Fruit fly (Drosophila melanogaster) whole organism, embryonic: ENCODE data around the gene CG3078.

Source experiments
- ATbp ChIP-seq: fragments of 200-800 bp; sonication (Bioruptor generic); optimal IDR thresholded peaks from 2 replicates; lab custom pipeline; 2017; ENCODE audit warnings: missing biosample characterization, mild to moderate bottlenecking, missing genetic modification characterization, missing genetic modification reagents
- Adf1 ChIP-seq: fragments of 200-800 bp; sonication (Bioruptor generic); IDR thresholded peaks from 2 replicates; pipeline ENCODE4 v1.3.6; 2022; ENCODE audit warnings: missing biosample characterization, missing genetic modification characterization
- CG13424 ChIP-seq: fragments of 200-800 bp; sonication (Bioruptor generic); optimal IDR thresholded peaks from 2 replicates; lab custom pipeline; 2019; ENCODE audit warnings: missing biosample characterization, mild to moderate bottlenecking, missing genetic modification characterization, moderate library complexity
- CG15073 ChIP-seq: fragments of 200-800 bp; sonication (Bioruptor generic); optimal IDR thresholded peaks from 2 replicates; lab custom pipeline; 2016; ENCODE audit warnings: missing biosample characterization, missing genetic modification characterization
- CG17829 ChIP-seq: fragments of 200-800 bp; optimal IDR thresholded peaks from 2 replicates; lab custom pipeline; 2019; ENCODE audit warnings: missing biosample characterization, mild to moderate bottlenecking, missing genetic modification characterization, moderate library complexity
- CG18599 ChIP-seq: fragments of 200-800 bp; sonication (Bioruptor generic); optimal IDR thresholded peaks from 3 replicates; lab custom pipeline; 2017; ENCODE audit warnings: missing biosample characterization, missing genetic modification characterization, mild to moderate bottlenecking, moderate library complexity, missing genetic modification reagents
- CG2120 ChIP-seq: fragments of 200-800 bp; sonication (Bioruptor generic); optimal IDR thresholded peaks from 3 replicates; lab custom pipeline; 2016; ENCODE audit warnings: missing biosample characterization, missing genetic modification characterization
- CG2712 ChIP-seq: fragments of 200-800 bp; optimal IDR thresholded peaks from 3 replicates; lab custom pipeline; 2019; ENCODE audit warnings: missing biosample characterization, mild to moderate bottlenecking, missing genetic modification characterization, moderate library complexity
- CG32532 ChIP-seq: fragments of 200-800 bp; sonication (Bioruptor generic); IDR thresholded peaks from 2 replicates; pipeline ENCODE4 v1.3.6; 2022; ENCODE audit warnings: missing biosample characterization, missing genetic modification characterization
- CG34224 ChIP-seq: fragments of 200-800 bp; sonication (Bioruptor generic); IDR thresholded peaks from 3 replicates; pipeline ENCODE4 v1.3.6; 2022; ENCODE audit warnings: missing biosample characterization, missing genetic modification characterization; ENCODE audit not compliant: partially characterized antibody
- CG4424 ChIP-seq: fragments of 200-800 bp; sonication (Bioruptor generic); optimal IDR thresholded peaks from 3 replicates; lab custom pipeline; 2016; ENCODE audit warnings: missing biosample characterization, missing genetic modification characterization
- CG4617 ChIP-seq: fragments of 200-800 bp; sonication (Bioruptor generic); optimal IDR thresholded peaks from 3 replicates; lab custom pipeline; 2016; ENCODE audit warnings: missing biosample characterization, missing genetic modification characterization, borderline replicate concordance
- CG4707 ChIP-seq: fragments of 200-800 bp; sonication (Bioruptor generic); optimal IDR thresholded peaks from 2 replicates; lab custom pipeline; 2018; ENCODE audit warnings: missing biosample characterization, mild to moderate bottlenecking, missing genetic modification characterization, moderate library complexity
- CG4730 ChIP-seq: fragments of 200-800 bp; sonication (Bioruptor generic); IDR thresholded peaks from 2 replicates; pipeline ENCODE4 v1.3.6; 2022; ENCODE audit warnings: missing biosample characterization, missing genetic modification characterization
- CG7271 ChIP-seq: fragments of 200-800 bp; sonication (Bioruptor generic); optimal IDR thresholded peaks from 2 replicates; lab custom pipeline; 2018; ENCODE audit warnings: missing biosample characterization, mild to moderate bottlenecking, missing genetic modification characterization, moderate library complexity
- CG7372 ChIP-seq: fragments of 200-800 bp; sonication (Bioruptor generic); IDR thresholded peaks from 2 replicates; pipeline ENCODE4 v1.3.6; 2022; ENCODE audit warnings: missing biosample characterization, missing genetic modification characterization
- CG9215 ChIP-seq: fragments of 200-800 bp; sonication (Bioruptor generic); IDR thresholded peaks from 2 replicates; pipeline ENCODE4 v1.3.6; 2022; ENCODE audit warnings: missing biosample characterization, missing genetic modification characterization
- CG9817 ChIP-seq: fragments of 200-800 bp; sonication (Bioruptor generic); optimal IDR thresholded peaks from 2 replicates; lab custom pipeline; 2018; ENCODE audit warnings: missing biosample characterization, mild to moderate bottlenecking, missing genetic modification characterization, moderate library complexity
- CkIIα-i1 ChIP-seq: fragments of 200-800 bp; sonication (Bioruptor generic); IDR thresholded peaks from 2 replicates; pipeline ENCODE4 v1.3.6; 2022; ENCODE audit warnings: missing biosample characterization, missing genetic modification characterization
- Dad ChIP-seq: fragments of 200-800 bp; sonication (Bioruptor generic); optimal IDR thresholded peaks from 3 replicates; lab custom pipeline; 2016; ENCODE audit warnings: missing biosample characterization, missing genetic modification characterization
- Dbx ChIP-seq: fragments of 200-800 bp; sonication (Bioruptor generic); IDR thresholded peaks from 3 replicates; pipeline ENCODE4 v1.3.6; 2022; ENCODE audit warnings: missing biosample characterization, missing genetic modification characterization
- Deaf1 ChIP-seq: fragments of 200-800 bp; optimal IDR thresholded peaks from 3 replicates; lab custom pipeline; 2019; ENCODE audit warnings: missing biosample characterization, mild to moderate bottlenecking, missing genetic modification characterization, moderate library complexity
- HLH3B ChIP-seq: fragments of 200-800 bp; sonication (Bioruptor generic); IDR thresholded peaks from 2 replicates; pipeline ENCODE4 v1.3.6; 2022; ENCODE audit warnings: missing biosample characterization, missing genetic modification characterization
- Med ChIP-seq: fragments of 200-800 bp; sonication (Bioruptor generic); peaks from one replicate; lab custom pipeline; 2016; ENCODE audit warnings: missing biosample characterization, missing genetic modification characterization, mild to moderate bottlenecking, inconsistent platforms, moderate library complexity
- Meics ChIP-seq: fragments of 200-800 bp; sonication (Bioruptor generic); optimal IDR thresholded peaks from 2 replicates; lab custom pipeline; 2017; ENCODE audit warnings: missing biosample characterization, mild to moderate bottlenecking, missing genetic modification characterization
- Nf-YC ChIP-seq: fragments of 200-800 bp; optimal IDR thresholded peaks from 3 replicates; lab custom pipeline; 2019; ENCODE audit warnings: missing biosample characterization, mild to moderate bottlenecking, missing genetic modification characterization, moderate library complexity
- Sry-δ ChIP-seq: fragments of 200-800 bp; sonication (Bioruptor generic); optimal IDR thresholded peaks from 2 replicates; lab custom pipeline; 2016; ENCODE audit warnings: missing biosample characterization, missing genetic modification characterization
- Xbp1 ChIP-seq: fragments of 200-800 bp; sonication (Bioruptor generic); optimal IDR thresholded peaks from 3 replicates; lab custom pipeline; 2016; ENCODE audit warnings: missing biosample characterization, mild to moderate bottlenecking, missing genetic modification characterization
- bigmax ChIP-seq: fragments of 200-800 bp; sonication (Bioruptor generic); optimal IDR thresholded peaks from 2 replicates; lab custom pipeline; 2018; ENCODE audit warnings: missing biosample characterization, mild to moderate bottlenecking, missing genetic modification characterization
- bsh ChIP-seq, 2 experiments: fragments of 200-800 bp; sonication (Bioruptor generic); optimal IDR thresholded peaks; 2 replicates each; lab custom pipeline; 2017 to 2018; ENCODE audit warnings: mild to moderate bottlenecking in 2 of 2, missing biosample characterization in 2 of 2, missing genetic modification characterization in 2 of 2, moderate library complexity in 1 of 2
- chif ChIP-seq, 2 experiments: fragments of 200-800 bp; sonication (Bioruptor generic); optimal IDR thresholded peaks; 3 replicates each; lab custom pipeline; 2016; ENCODE audit warnings: missing biosample characterization in 2 of 2, missing genetic modification characterization in 2 of 2
- chm ChIP-seq: fragments of 200-800 bp; sonication (Bioruptor generic); IDR thresholded peaks from 2 replicates; pipeline ENCODE4 v1.3.6; 2022; ENCODE audit warnings: missing biosample characterization, missing genetic modification characterization
- crol ChIP-seq: fragments of 200-800 bp; sonication (Bioruptor generic); IDR thresholded peaks from 2 replicates; pipeline ENCODE4 v1.3.6; 2022; ENCODE audit warnings: missing biosample characterization, missing genetic modification characterization
- emc ChIP-seq: fragments of 200-800 bp; sonication (Bioruptor generic); optimal IDR thresholded peaks from 2 replicates; lab custom pipeline; 2016; ENCODE audit warnings: missing biosample characterization, missing genetic modification characterization
- exex ChIP-seq: fragments of 200-800 bp; sonication (Bioruptor generic); optimal IDR thresholded peaks from 4 replicates; lab custom pipeline; 2018; ENCODE audit warnings: missing biosample characterization, mild to moderate bottlenecking, missing genetic modification characterization, moderate library complexity
- fd3F ChIP-seq: fragments of 200-800 bp; sonication (Bioruptor generic); optimal IDR thresholded peaks from 2 replicates; lab custom pipeline; 2018; ENCODE audit warnings: missing biosample characterization, mild to moderate bottlenecking, missing genetic modification characterization, moderate library complexity
- hkb ChIP-seq, 2 experiments: fragments of 200-800 bp in 1 of 2; fragments of >200 bp in 1 of 2; sonication (Bioruptor generic) in 1 of 2; IDR thresholded peaks in 1 of 2; optimal IDR thresholded peaks in 1 of 2; 2 replicates each; pipeline versions ENCODE4 v1.3.6 to Lab custom; 2017 to 2022; ENCODE audit warnings: missing biosample characterization in 1 of 2, missing genetic modification characterization in 1 of 2
- knrl ChIP-seq: fragments of 200-800 bp; sonication (Bioruptor generic); IDR thresholded peaks from 3 replicates; pipeline ENCODE4 v1.3.6; 2022; ENCODE audit warnings: missing biosample characterization, missing genetic modification characterization; ENCODE audit not compliant: partially characterized antibody
- maf-S ChIP-seq: fragments of 200-800 bp; sonication (Bioruptor generic); optimal IDR thresholded peaks from 2 replicates; lab custom pipeline; 2016; ENCODE audit warnings: missing biosample characterization, missing genetic modification characterization
- mirr ChIP-seq: fragments of 200-800 bp; sonication (Bioruptor generic); optimal IDR thresholded peaks from 3 replicates; lab custom pipeline; 2018; ENCODE audit warnings: missing biosample characterization, mild to moderate bottlenecking, missing genetic modification characterization
- nau ChIP-seq: fragments of 200-800 bp; sonication (Bioruptor generic); optimal IDR thresholded peaks from 3 replicates; lab custom pipeline; 2017; ENCODE audit warnings: missing biosample characterization, mild to moderate bottlenecking, missing genetic modification characterization, missing genetic modification reagents
- p53 ChIP-seq: fragments of 200-800 bp; sonication (Bioruptor generic); optimal IDR thresholded peaks from 2 replicates; lab custom pipeline; 2016; ENCODE audit warnings: missing biosample characterization, missing genetic modification characterization
- pnt ChIP-seq: fragments of 200-800 bp; sonication (Bioruptor generic); optimal IDR thresholded peaks from 3 replicates; lab custom pipeline; 2016; ENCODE audit warnings: missing biosample characterization, missing genetic modification characterization
- salm ChIP-seq: fragments of 200-800 bp; sonication (Bioruptor generic); optimal IDR thresholded peaks from 2 replicates; lab custom pipeline; 2018; ENCODE audit warnings: missing biosample characterization, mild to moderate bottlenecking, missing genetic modification characterization
- sr ChIP-seq: fragments of 200-800 bp; sonication (Bioruptor generic); IDR thresholded peaks from 3 replicates; pipeline ENCODE4 v1.3.6; 2022; ENCODE audit warnings: missing biosample characterization, missing genetic modification characterization
- ssp ChIP-seq: fragments of 200-800 bp; sonication (Bioruptor generic); IDR thresholded peaks from 2 replicates; pipeline ENCODE4 v1.3.6; 2022; ENCODE audit warnings: missing biosample characterization, missing genetic modification characterization
- stc ChIP-seq: fragments of 200-800 bp; sonication (Bioruptor generic); IDR thresholded peaks from 2 replicates; pipeline ENCODE4 v1.3.6; 2022; ENCODE audit warnings: missing biosample characterization, missing genetic modification characterization
- tna ChIP-seq: fragments of 200-800 bp; sonication (Bioruptor generic); IDR thresholded peaks from 2 replicates; pipeline ENCODE4 v1.3.6; 2022; ENCODE audit warnings: missing biosample characterization, missing genetic modification characterization; ENCODE audit not compliant: partially characterized antibody
- trem ChIP-seq: fragments of 200-800 bp; optimal IDR thresholded peaks from 3 replicates; lab custom pipeline; 2019; ENCODE audit warnings: missing biosample characterization, mild to moderate bottlenecking, missing genetic modification characterization, moderate library complexity
- unc-4 ChIP-seq: fragments of 200-800 bp; sonication (Bioruptor generic); IDR thresholded peaks from 2 replicates; pipeline ENCODE4 v1.3.6; 2022; ENCODE audit warnings: missing biosample characterization, missing genetic modification characterization; ENCODE audit not compliant: partially characterized antibody

The CG3078 gene

dm6 chrX:2305842-2306300, 46.2 kb upstream of the CG3078 start (continued):
- TF ChIP-seq maf-S (GFP tag; lab: Kevin White, UChicago), result no peak
- no peak for TF ChIP-seq Meics (GFP tag; lab: Kevin White, UChicago)
- no peak for TF ChIP-seq fd3F
- no peak for TF ChIP-seq CG9817 (tag; lab: Kevin White, UChicago)
- TF ChIP-seq pnt (GFP tag; lab: Kevin White, UChicago), result no peak
- no peak for TF ChIP-seq Dad (GFP tag; lab: Kevin White, UChicago)
- no peak for TF ChIP-seq CG18599 (GFP tag; lab: Kevin White, UChicago)
- TF ChIP-seq CG4707 (GFP tag; lab: Kevin White, UChicago), result peak; percentile 33
- no peak for TF ChIP-seq CG17829 (tag; lab: Kevin White, UChicago)
- no peak for TF ChIP-seq CG4424 (GFP tag; lab: Kevin White, UChicago)
- peak; percentile 69; the same call in 1 of the 2 replicates for TF ChIP-seq chm (GFP tag; lab: Robert Waterston, UW)
- TF ChIP-seq bsh (GFP tag; optimal IDR thresholded peaks at IDR 0.05; lab: Kevin White, UChicago), result no peak
- no peak for TF ChIP-seq bigmax
- no peak for TF ChIP-seq Nf-YC (tag; lab: Kevin White, UChicago)
- peak; percentile 27 for TF ChIP-seq exex (tag; lab: Kevin White, UChicago)
- peak; percentile 19 for TF ChIP-seq Deaf1 (tag; lab: Kevin White, UChicago)
- TF ChIP-seq p53 (GFP tag; lab: Kevin White, UChicago), result no peak
- TF ChIP-seq CG13424, result no peak
- TF ChIP-seq stc (GFP tag; lab: Robert Waterston, UW), result no peak
- TF ChIP-seq HLH3B (GFP tag; lab: Robert Waterston, UW), result no peak
- peak; percentile 24; the same call in 1 of the 3 replicates for TF ChIP-seq CG34224
- no peak for TF ChIP-seq ATbp (GFP tag; lab: Kevin White, UChicago)
- TF ChIP-seq sr (GFP tag; lab: Robert Waterston, UW), result no peak
- no peak for TF ChIP-seq knrl (GFP tag; lab: Robert Waterston, UW)
- no peak; the same call in 1 of the 2 replicates for TF ChIP-seq CG32532 (GFP tag; lab: Robert Waterston, UW)
- TF ChIP-seq CG15073 (GFP tag; lab: Kevin White, UChicago), result no peak
- no peak for TF ChIP-seq ssp (GFP tag; lab: Robert Waterston, UW)
- no peak for TF ChIP-seq CG2712 (tag; lab: Kevin White, UChicago)
- peak; percentile 27; the same call in 1 of the 2 replicates for TF ChIP-seq unc-4 (GFP tag; lab: Robert Waterston, UW)
- no peak for TF ChIP-seq hkb (optimal IDR thresholded peaks at IDR 0.05; lab: Kevin White, UChicago)
- no peak for TF ChIP-seq hkb (GFP tag; IDR thresholded peaks at IDR 0.05; lab: Robert Waterston, UW)
- no peak for TF ChIP-seq CkIIα-i1 (GFP tag; lab: Robert Waterston, UW)
- no peak for TF ChIP-seq tna
- peak; percentile 98 for TF ChIP-seq Adf1 (GFP tag; lab: Robert Waterston, UW)
- TF ChIP-seq nau (GFP tag; lab: Kevin White, UChicago), result no peak
- no peak for TF ChIP-seq CG4730 (GFP tag; lab: Robert Waterston, UW)
- TF ChIP-seq emc (GFP tag; lab: Kevin White, UChicago), result no peak
- no peak for TF ChIP-seq CG7372 (GFP tag; lab: Robert Waterston, UW)
- TF ChIP-seq chif (GFP tag; optimal IDR thresholded peaks at IDR 0.05; lab: Kevin White, UChicago), result no peak
- no peak for TF ChIP-seq CG4617
- no peak for TF ChIP-seq CG9215 (GFP tag; lab: Robert Waterston, UW)
- no peak for TF ChIP-seq Dbx (GFP tag; lab: Robert Waterston, UW)
- TF ChIP-seq trem (tag; lab: Kevin White, UChicago), result no peak
- peak; percentile 67 for TF ChIP-seq Med
- peak; percentile 5 for TF ChIP-seq salm (tag; lab: Kevin White, UChicago)
- peak; percentile 16 for TF ChIP-seq mirr (GFP tag; lab: Kevin White, UChicago)
- TF ChIP-seq Xbp1, result no peak
- no peak for TF ChIP-seq CG2120
- TF ChIP-seq CG7271 (tag; lab: Kevin White, UChicago), result no peak
- no peak for TF ChIP-seq Sry-δ (GFP tag; lab: Kevin White, UChicago)
- peak; percentile 73 for TF ChIP-seq crol (GFP tag; lab: Robert Waterston, UW)
